Worm (Caenorhabditis elegans) whole organism, L4/young adult: ENCODE results near the gene srx-96.

ENCODE experiments used
- W03F9.2 ChIP-seq: fragments of 150-350 bp; optimal IDR thresholded peaks from 2 replicates; lab custom pipeline; 2014; ENCODE audit warnings: missing biosample characterization, missing genetic modification characterization
- dao-5 ChIP-seq: sonication (generic microtip); optimal IDR thresholded peaks from 2 replicates; lab custom pipeline; 2016; ENCODE audit warnings: missing genotype, missing genetic modification characterization, moderate library complexity, missing compliant biosample characterization
- him-1 ChIP-seq: sonication (generic microtip); optimal IDR thresholded peaks from 2 replicates; lab custom pipeline; 2016; ENCODE audit warnings: missing genotype, missing genetic modification reagents, missing genetic modification characterization, missing compliant biosample characterization

srx-96 gene

ce11 chrV:13694103-13694502, 17.1 kb upstream of the srx-96 start:
- no peak for TF ChIP-seq dao-5 (tag; lab: Kevin White, UChicago)
- no peak for TF ChIP-seq him-1 (tag; lab: Kevin White, UChicago)
- TF ChIP-seq W03F9.2 (tag; lab: Kevin White, UChicago) = no peak

ce11 chrV:13703960-13704359, 7.2 kb upstream of the srx-96 start, which contains the start of gene T01D3.3:
TSS of gene T01D3.3 (plus strand) at chrV:13704271.
- TF ChIP-seq dao-5 (tag; lab: Kevin White, UChicago) = no peak
- TF ChIP-seq him-1 (tag; lab: Kevin White, UChicago) = no peak
- no peak for TF ChIP-seq W03F9.2 (tag; lab: Kevin White, UChicago)

ce11 chrV:13707295-13707694, 3.9 kb upstream of the srx-96 start, which contains the start of gene hlh-34:
TSS of gene hlh-34 (minus strand) at chrV:13707395.
- TF ChIP-seq W03F9.2 (tag; lab: Kevin White, UChicago) (no peak), dao-5 (tag; lab: Kevin White, UChicago) (no peak), him-1 (tag; lab: Kevin White, UChicago) (no peak)

- TF ChIP-seq him-1 (tag; lab: Kevin White, UChicago) (peak; percentile 30), W03F9.2 (tag; lab: Kevin White, UChicago) (no peak)
Measured at ce11 chrV:13715223-13715686, 4.1 kb downstream of the srx-96 start, which contains the start of gene zipt-9. TSS of gene zipt-9 (minus strand) at chrV:13715273.

- TF ChIP-seq W03F9.2 (tag; lab: Kevin White, UChicago) = no peak
- no peak for TF ChIP-seq him-1 (tag; lab: Kevin White, UChicago)
- TF ChIP-seq dao-5 (tag; lab: Kevin White, UChicago) = no peak
Measured at ce11 chrV:13716531-13716930, 5.4 kb downstream of the srx-96 start, which contains the start of gene T01D3.6. TSS of gene T01D3.6 (plus strand) at chrV:13716824.

- TF ChIP-seq dao-5 (tag; lab: Kevin White, UChicago) (no peak), him-1 (tag; lab: Kevin White, UChicago) (no peak), W03F9.2 (tag; lab: Kevin White, UChicago) (no peak)
Measured at ce11 chrV:13724781-13725180, 13.6 kb downstream of the srx-96 start, which contains the start of gene F35E12.2. TSS of gene F35E12.2 (minus strand) at chrV:13724881.

ce11 chrV:13725574-13725973, 14.4 kb downstream of the srx-96 start, which contains the start of gene fbxa-181:
TSS of gene fbxa-181 (plus strand) at chrV:13725874.
- TF ChIP-seq W03F9.2 (tag; lab: Kevin White, UChicago) (no peak), dao-5 (tag; lab: Kevin White, UChicago) (no peak), him-1 (tag; lab: Kevin White, UChicago) (no peak)

ce11 chrV:13730762-13731161, 19.6 kb downstream of the srx-96 start, which contains the start of gene dct-17:
TSS of gene dct-17 (minus strand) at chrV:13730784.
- no peak for TF ChIP-seq dao-5 (tag; lab: Kevin White, UChicago)
- TF ChIP-seq W03F9.2 (tag; lab: Kevin White, UChicago) = no peak
- no peak for TF ChIP-seq him-1 (tag; lab: Kevin White, UChicago)

ce11 chrV:13736147-13736546, 25.0 kb downstream of the srx-96 start, which contains the start of gene F35E12.6:
TSS of gene F35E12.6 (minus strand) at chrV:13736247.
- no peak for TF ChIP-seq W03F9.2 (tag; lab: Kevin White, UChicago)
- TF ChIP-seq dao-5 (tag; lab: Kevin White, UChicago) = no peak
- no peak for TF ChIP-seq him-1 (tag; lab: Kevin White, UChicago)

- TF ChIP-seq him-1 (tag; lab: Kevin White, UChicago) (no peak), dao-5 (tag; lab: Kevin White, UChicago) (no peak), W03F9.2 (tag; lab: Kevin White, UChicago) (no peak)
Measured at ce11 chrV:13738374-13738773, 27.2 kb downstream of the srx-96 start, which contains the start of gene irg-5. TSS of gene irg-5 (minus strand) at chrV:13738474.

- no peak for TF ChIP-seq him-1 (tag; lab: Kevin White, UChicago)
- TF ChIP-seq dao-5 (tag; lab: Kevin White, UChicago) = no peak
- no peak for TF ChIP-seq W03F9.2 (tag; lab: Kevin White, UChicago)
Measured at ce11 chrV:13739901-13740300, 28.7 kb downstream of the srx-96 start.

- TF ChIP-seq him-1 (tag; lab: Kevin White, UChicago) (no peak), W03F9.2 (tag; lab: Kevin White, UChicago) (no peak), dao-5 (tag; lab: Kevin White, UChicago) (no peak)
Measured at ce11 chrV:13744901-13745300, 33.7 kb downstream of the srx-96 start, which contains the start of gene F35E12.9. TSS of gene F35E12.9 (minus strand) at chrV:13745127.

ce11 chrV:13748658-13749057, 37.5 kb downstream of the srx-96 start, which contains the start of gene F35E12.10:
TSS of gene F35E12.10 (minus strand) at chrV:13748758.
- TF ChIP-seq him-1 (tag; lab: Kevin White, UChicago) (no peak), W03F9.2 (tag; lab: Kevin White, UChicago) (no peak), dao-5 (tag; lab: Kevin White, UChicago) (no peak)

- no peak for TF ChIP-seq W03F9.2 (tag; lab: Kevin White, UChicago)
- no peak for TF ChIP-seq dao-5 (tag; lab: Kevin White, UChicago)
- TF ChIP-seq him-1 (tag; lab: Kevin White, UChicago) = no peak
Measured at ce11 chrV:13751811-13752210, 40.7 kb downstream of the srx-96 start, which contains the start of gene cld-9. TSS of gene cld-9 (minus strand) at chrV:13751891.
